Fruit fly (Drosophila melanogaster) whole organism, pupa: ENCODE results near the gene CG32409.

ENCODE experiments used
- CG10348 ChIP-seq: fragments of 200-800 bp; sonication (Bioruptor generic); IDR thresholded peaks from 2 replicates; pipeline ENCODE4 v1.3.6; 2022; ENCODE audit warnings: missing biosample characterization, missing genetic modification characterization
- CG12605 ChIP-seq: fragments of 200-800 bp; sonication (Bioruptor generic); IDR thresholded peaks from 2 replicates; pipeline ENCODE4 v1.3.6; 2022; ENCODE audit warnings: missing biosample characterization, missing genetic modification characterization
- CG13204 ChIP-seq: fragments of 200-800 bp; sonication (Bioruptor generic); optimal IDR thresholded peaks from 2 replicates; lab custom pipeline; 2018; ENCODE audit warnings: missing biosample characterization, mild to moderate bottlenecking, missing genetic modification characterization, moderate library complexity
- CG14655 ChIP-seq: fragments of 200-800 bp; sonication (Bioruptor generic); optimal IDR thresholded peaks from 3 replicates; lab custom pipeline; 2017; ENCODE audit warnings: mild to moderate bottlenecking, missing biosample characterization, missing genetic modification reagents, missing genetic modification characterization
- CG15710 ChIP-seq: fragments of 200-800 bp; sonication (Bioruptor generic); optimal IDR thresholded peaks from 2 replicates; lab custom pipeline; 2018; ENCODE audit warnings: missing biosample characterization, mild to moderate bottlenecking, missing genetic modification characterization, moderate library complexity
- CG17806 ChIP-seq: fragments of 200-800 bp; sonication (Bioruptor generic); optimal IDR thresholded peaks from 2 replicates; lab custom pipeline; 2018; ENCODE audit warnings: missing biosample characterization, mild to moderate bottlenecking, missing genetic modification characterization, moderate library complexity
- CG32121 ChIP-seq: fragments of 200-800 bp; sonication (Bioruptor generic); IDR thresholded peaks from 2 replicates; pipeline ENCODE4 v1.3.6; 2022; ENCODE audit warnings: missing biosample characterization, missing genetic modification characterization
- CG34367 ChIP-seq: fragments of 200-800 bp; sonication (Bioruptor generic); optimal IDR thresholded peaks from 2 replicates; lab custom pipeline; 2018; ENCODE audit warnings: missing biosample characterization, mild to moderate bottlenecking, missing genetic modification characterization
- CG4496 ChIP-seq: fragments of 200-800 bp; sonication (Bioruptor generic); IDR thresholded peaks from 3 replicates; pipeline ENCODE4 v1.3.6; 2022; ENCODE audit warnings: missing biosample characterization, missing genetic modification characterization
- CG8159 ChIP-seq: fragments of 200-800 bp; sonication (Bioruptor generic); optimal IDR thresholded peaks from 3 replicates; lab custom pipeline; 2018; ENCODE audit warnings: missing biosample characterization, mild to moderate bottlenecking, missing genetic modification characterization, moderate library complexity
- CG8301 ChIP-seq: fragments of 200-800 bp; sonication (Bioruptor generic); optimal IDR thresholded peaks from 2 replicates; lab custom pipeline; 2018; ENCODE audit warnings: missing biosample characterization, mild to moderate bottlenecking, missing genetic modification characterization
- CG9948 ChIP-seq: fragments of 200-800 bp; sonication (Bioruptor generic); optimal IDR thresholded peaks from 2 replicates; lab custom pipeline; 2018; ENCODE audit warnings: missing biosample characterization, mild to moderate bottlenecking, missing genetic modification characterization, moderate library complexity
- D1 ChIP-seq: fragments of 200-800 bp; sonication (Bioruptor generic); optimal IDR thresholded peaks from 2 replicates; lab custom pipeline; 2018; ENCODE audit warnings: missing biosample characterization, mild to moderate bottlenecking, missing genetic modification characterization, moderate library complexity
- EcR ChIP-seq: fragments of 200-800 bp; sonication (Bioruptor generic); optimal IDR thresholded peaks from 3 replicates; lab custom pipeline; 2019; ENCODE audit warnings: missing biosample characterization, missing genetic modification characterization, mild to moderate bottlenecking, moderate library complexity, missing genetic modification reagents
- Ets98B ChIP-seq: fragments of 200-800 bp; sonication (Bioruptor generic); IDR thresholded peaks from 2 replicates; pipeline ENCODE4 v1.3.6; 2022; ENCODE audit warnings: missing biosample characterization, missing genetic modification characterization
- Pif1A ChIP-seq: fragments of 200-800 bp; sonication (Bioruptor generic); optimal IDR thresholded peaks from 3 replicates; lab custom pipeline; 2016; ENCODE audit warnings: missing biosample characterization, missing genetic modification characterization
- Pif1B ChIP-seq: fragments of 200-800 bp; sonication (Bioruptor generic); optimal IDR thresholded peaks from 3 replicates; lab custom pipeline; 2016; ENCODE audit warnings: missing biosample characterization, missing genetic modification characterization
- Snoo ChIP-seq: fragments of 200-800 bp; sonication (Bioruptor generic); optimal IDR thresholded peaks from 3 replicates; lab custom pipeline; 2017; ENCODE audit warnings: missing biosample characterization, mild to moderate bottlenecking, missing genetic modification characterization, inconsistent platforms
- fd96Ca ChIP-seq: fragments of 200-800 bp; sonication (Bioruptor generic); IDR thresholded peaks from 3 replicates; pipeline ENCODE4 v1.3.6; 2022; ENCODE audit warnings: missing biosample characterization, missing genetic modification characterization
- gl ChIP-seq: fragments of 200-800 bp; sonication (Bioruptor generic); optimal IDR thresholded peaks from 2 replicates; lab custom pipeline; 2018; ENCODE audit warnings: missing biosample characterization, mild to moderate bottlenecking, missing genetic modification characterization
- rn ChIP-seq: fragments of 200-800 bp; sonication (Bioruptor generic); IDR thresholded peaks from 2 replicates; pipeline ENCODE4 v1.3.6; 2022; ENCODE audit warnings: missing biosample characterization, missing genetic modification characterization

CG32409 gene

dm6 chr3L:5927536-5927935 is 28.2 kb downstream of the CG32409 start:
- no peak for TF ChIP-seq CG13204 (GFP tag; lab: Kevin White, UChicago)
- no peak for TF ChIP-seq fd96Ca (GFP tag; lab: Robert Waterston, UW)
- no peak for TF ChIP-seq CG15710 (tag; lab: Kevin White, UChicago)
- no peak for TF ChIP-seq Snoo (tag; lab: Kevin White, UChicago)
- no peak for TF ChIP-seq D1 (tag; lab: Kevin White, UChicago)

dm6 chr3L:5932363-5932914 is 33.1 kb downstream of the CG32409 start, which contains the start of gene Rcc1:
TSS of gene Rcc1 (minus strand) at chr3L:5932773.
- TF ChIP-seq CG8159 (tag; lab: Kevin White, UChicago) (peak; percentile 11), Ets98B (GFP tag; lab: Robert Waterston, UW) (no peak), CG17806 (tag; lab: Kevin White, UChicago) (no peak), EcR (no peak), gl (no peak), CG4496 (GFP tag; lab: Robert Waterston, UW) (no peak)
- TF ChIP-seq, all 21 proteins: peak for 1

- 0 out of 3 replicates have a peak, but pooled peaks have one; percentile 15 for TF ChIP-seq CG4496 (GFP tag; lab: Robert Waterston, UW)
- TF ChIP-seq CG32121 (GFP tag; lab: Robert Waterston, UW), result 0 out of 2 replicates have a peak, but pooled peaks have one; percentile 18
- no peak for TF ChIP-seq D1 (tag; lab: Kevin White, UChicago)
- no peak for TF ChIP-seq gl
- 0 out of 2 replicates have a peak, but pooled peaks have one; percentile 19 for TF ChIP-seq Ets98B (GFP tag; lab: Robert Waterston, UW)
- TF ChIP-seq CG14655 (GFP tag; lab: Kevin White, UChicago), result peak; percentile 33
- peak; percentile 11 for TF ChIP-seq CG8301 (tag; lab: Kevin White, UChicago)
- TF ChIP-seq CG9948 (tag; lab: Kevin White, UChicago), result peak; percentile 21
- no peak for TF ChIP-seq CG34367
- TF ChIP-seq Snoo (tag; lab: Kevin White, UChicago), result no peak
- TF ChIP-seq EcR, result no peak
- no peak for TF ChIP-seq CG8159 (tag; lab: Kevin White, UChicago)
- TF ChIP-seq CG12605 (GFP tag; lab: Robert Waterston, UW), result no peak
Measured at dm6 chr3L:5940431-5940830, 41.1 kb downstream of the CG32409 start.

- TF ChIP-seq CG13204 (GFP tag; lab: Kevin White, UChicago) (no peak), CG10348 (no peak), CG9948 (tag; lab: Kevin White, UChicago) (peak; percentile 57), CG17806 (tag; lab: Kevin White, UChicago) (peak; percentile 56), EcR (no peak), CG12605 (GFP tag; lab: Robert Waterston, UW) (peak; percentile 39; the same call in 1 of the 2 replicates), Snoo (tag; lab: Kevin White, UChicago) (no peak), CG4496 (GFP tag; lab: Robert Waterston, UW) (peak; percentile 52; the same call in 2 of the 3 replicates), fd96Ca (GFP tag; lab: Robert Waterston, UW) (no peak), rn (no peak), Pif1A (GFP tag; lab: Kevin White, UChicago) (peak; percentile 16), CG32121 (GFP tag; lab: Robert Waterston, UW) (no peak), CG15710 (tag; lab: Kevin White, UChicago) (peak; percentile 41), CG8301 (tag; lab: Kevin White, UChicago) (peak; percentile 22), CG34367 (peak; percentile 20), Ets98B (GFP tag; lab: Robert Waterston, UW) (no peak; the same call in 1 of the 2 replicates), Pif1B (GFP tag; lab: Kevin White, UChicago) (peak; percentile 23), gl (no peak), CG8159 (tag; lab: Kevin White, UChicago) (peak; percentile 61), CG14655 (GFP tag; lab: Kevin White, UChicago) (peak; percentile 49), D1 (tag; lab: Kevin White, UChicago) (no peak)
Measured at dm6 chr3L:5941086-5941485, 41.8 kb downstream of the CG32409 start.

DNA sequence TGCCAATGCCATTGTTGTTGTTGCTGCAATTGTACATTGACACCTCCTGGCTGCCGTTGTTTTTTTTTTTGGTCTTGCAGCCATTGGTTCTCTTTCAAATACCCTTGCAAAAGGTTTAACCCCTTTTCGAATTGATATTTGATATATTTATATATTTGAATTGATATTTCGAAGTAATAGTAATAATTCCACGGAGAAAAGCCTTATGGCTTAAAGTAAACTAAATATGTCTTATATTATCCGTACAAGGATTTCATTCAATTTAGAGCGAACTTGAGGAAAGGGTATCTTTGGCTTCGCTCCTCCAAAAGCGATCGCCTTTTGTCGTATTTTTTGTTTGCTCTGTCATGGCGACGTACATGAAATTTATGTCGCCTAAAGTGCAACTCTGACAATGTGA is 42.2 kb downstream of the CG32409 start:
- TF ChIP-seq CG14655 (GFP tag; lab: Kevin White, UChicago) (peak; percentile 27), EcR (peak; percentile 9), Ets98B (GFP tag; lab: Robert Waterston, UW) (0 out of 2 replicates have a peak, but pooled peaks have one; percentile 5), rn (no peak), CG8159 (tag; lab: Kevin White, UChicago) (peak; percentile 43), fd96Ca (GFP tag; lab: Robert Waterston, UW) (peak; percentile 39; the same call in 1 of the 3 replicates), Snoo (tag; lab: Kevin White, UChicago) (no peak), Pif1B (GFP tag; lab: Kevin White, UChicago) (peak; percentile 13), CG12605 (GFP tag; lab: Robert Waterston, UW) (peak; percentile 8; the same call in 1 of the 2 replicates), CG8301 (tag; lab: Kevin White, UChicago) (no peak), CG32121 (GFP tag; lab: Robert Waterston, UW) (no peak), CG4496 (GFP tag; lab: Robert Waterston, UW) (peak; percentile 43; the same call in 1 of the 3 replicates), Pif1A (GFP tag; lab: Kevin White, UChicago) (peak; percentile 33), gl (no peak), CG34367 (peak; percentile 29), CG13204 (GFP tag; lab: Kevin White, UChicago) (no peak), D1 (tag; lab: Kevin White, UChicago) (no peak), CG9948 (tag; lab: Kevin White, UChicago) (peak; percentile 43), CG17806 (tag; lab: Kevin White, UChicago) (peak; percentile 65), CG10348 (no peak), CG15710 (tag; lab: Kevin White, UChicago) (peak; percentile 66)
